Fruit fly (Drosophila melanogaster) whole organism, wandering third instar larva: ENCODE measurements around the gene CG12057.

Source experiments
- CG32264 ChIP-seq: fragments of 200-800 bp; sonication (Bioruptor generic); optimal IDR thresholded peaks from 2 replicates; lab custom pipeline; 2016; ENCODE audit warnings: missing biosample characterization, missing genetic modification characterization
- CG9705 ChIP-seq: fragments of 200-800 bp; sonication (Bioruptor generic); optimal IDR thresholded peaks from 2 replicates; lab custom pipeline; 2018; ENCODE audit warnings: missing biosample characterization, mild to moderate bottlenecking, missing genetic modification characterization
- CrebA ChIP-seq: fragments of 200-800 bp; sonication (Bioruptor generic); optimal IDR thresholded peaks from 2 replicates; lab custom pipeline; 2016; ENCODE audit warnings: missing biosample characterization, mild to moderate bottlenecking, missing genetic modification characterization, borderline replicate concordance
- Dfd ChIP-seq: fragments of >200 bp; optimal IDR thresholded peaks from 2 replicates; lab custom pipeline; 2017; ENCODE audit warnings: missing biosample characterization, missing genetic modification characterization
- Dif ChIP-seq: fragments of 200-275, 200-300 bp; sonication (Bioruptor generic); optimal IDR thresholded peaks from 2 replicates; lab custom pipeline; 2018; ENCODE audit warnings: missing biosample characterization, missing genetic modification characterization; ENCODE audit not compliant: partially characterized antibody
- GATAd ChIP-seq: sonication (Bioruptor generic); optimal IDR thresholded peaks from 2 replicates; lab custom pipeline; 2016; ENCODE audit warnings: missing biosample characterization, missing genetic modification characterization
- HLH106 ChIP-seq: fragments of 200-800 bp; optimal IDR thresholded peaks from 3 replicates; lab custom pipeline; 2019; ENCODE audit warnings: missing biosample characterization, mild to moderate bottlenecking, missing genetic modification characterization, moderate library complexity
- Hnf4 ChIP-seq: fragments of 200-800 bp; sonication (Bioruptor generic); optimal IDR thresholded peaks from 2 replicates; lab custom pipeline; 2016; ENCODE audit warnings: missing biosample characterization, mild to moderate bottlenecking, missing genetic modification characterization
- Hr78 ChIP-seq: fragments of >200 bp; optimal IDR thresholded peaks from 2 replicates; lab custom pipeline; 2017; ENCODE audit warnings: missing biosample characterization, missing genetic modification characterization
- Hr83 ChIP-seq: fragments of 200-300 bp; sonication (Bioruptor generic); optimal IDR thresholded peaks from 2 replicates; lab custom pipeline; 2016; ENCODE audit warnings: missing biosample characterization, mild to moderate bottlenecking, missing genetic modification characterization, moderate library complexity; ENCODE audit not compliant: poor library complexity, severe bottlenecking
- Jra ChIP-seq: sonication (Bioruptor generic); optimal IDR thresholded peaks from 2 replicates; lab custom pipeline; 2016; ENCODE audit warnings: missing biosample characterization, missing genetic modification characterization
- Mio ChIP-seq: sonication (Bioruptor generic); optimal IDR thresholded peaks from 2 replicates; lab custom pipeline; 2016; ENCODE audit warnings: missing biosample characterization, missing genetic modification characterization
- N ChIP-seq: fragments of >200 bp; optimal IDR thresholded peaks from 2 replicates; lab custom pipeline; 2018; ENCODE audit warnings: missing biosample characterization, missing external identifiers, missing genetic modification characterization
- OdsH ChIP-seq: fragments of 200-800 bp; sonication (Bioruptor generic); optimal IDR thresholded peaks from 2 replicates; lab custom pipeline; 2016; ENCODE audit warnings: missing biosample characterization, mild to moderate bottlenecking, missing genetic modification characterization
- Rel ChIP-seq, 2 experiments: fragments of 200-800 bp; sonication (Bioruptor generic) in 1 of 2; optimal IDR thresholded peaks; 2 replicates in 1 of 2; 3 replicates in 1 of 2; lab custom pipeline; 2016 to 2019; ENCODE audit warnings: mild to moderate bottlenecking in 2 of 2, missing biosample characterization in 2 of 2, missing genetic modification characterization in 2 of 2, moderate library complexity in 1 of 2
- Sp1 ChIP-seq: fragments of 200-800 bp; sonication (Bioruptor generic); optimal IDR thresholded peaks from 3 replicates; lab custom pipeline; 2019; ENCODE audit warnings: missing biosample characterization, mild to moderate bottlenecking, missing genetic modification characterization, moderate library complexity
- Vsx2 ChIP-seq: fragments of 200-300, 225-300 bp; sonication (Bioruptor generic); optimal IDR thresholded peaks from 2 replicates; lab custom pipeline; 2018; ENCODE audit warnings: missing biosample characterization, missing genetic modification characterization; ENCODE audit not compliant: partially characterized antibody
- br ChIP-seq: fragments of 200-800 bp; sonication (Bioruptor generic); optimal IDR thresholded peaks from 2 replicates; lab custom pipeline; 2016; ENCODE audit warnings: missing biosample characterization, missing genetic modification characterization
- brk ChIP-seq: fragments of 200-800 bp; sonication (Bioruptor generic); optimal IDR thresholded peaks from 2 replicates; lab custom pipeline; 2016; ENCODE audit warnings: missing biosample characterization, mild to moderate bottlenecking, missing genetic modification characterization
- dl ChIP-seq, 2 experiments: fragments of 175-275, 200-275 bp in 1 of 2; fragments of 200-275 bp in 1 of 2; sonication (Bioruptor generic); optimal IDR thresholded peaks; lab custom pipeline; 2018; ENCODE audit warnings: mild to moderate bottlenecking in 2 of 2, missing biosample characterization in 2 of 2, missing genetic modification characterization in 2 of 2, moderate library complexity in 2 of 2; ENCODE audit not compliant: partially characterized antibody in 2 of 2, insufficient read depth in 1 of 2
- dmrt93B ChIP-seq: fragments of 200-800 bp; sonication (Bioruptor generic); optimal IDR thresholded peaks from 2 replicates; lab custom pipeline; 2018; ENCODE audit warnings: missing biosample characterization, mild to moderate bottlenecking, missing genetic modification characterization
- dsf ChIP-seq: sonication (Bioruptor generic); optimal IDR thresholded peaks from 2 replicates; lab custom pipeline; 2016; ENCODE audit warnings: missing biosample characterization, missing genetic modification characterization, borderline replicate concordance
- ey ChIP-seq: fragments of 200-800 bp; sonication (Bioruptor generic); optimal IDR thresholded peaks from 2 replicates; lab custom pipeline; 2016; ENCODE audit warnings: missing biosample characterization, missing genetic modification characterization
- foxo ChIP-seq, 2 experiments: fragments of 200-800 bp; sonication (Bioruptor generic); optimal IDR thresholded peaks; 2 replicates in 1 of 2; 3 replicates in 1 of 2; lab custom pipeline; 2016 to 2017; ENCODE audit warnings: missing biosample characterization in 2 of 2, missing genetic modification characterization in 2 of 2
- fru ChIP-seq: fragments of 200-800 bp; sonication (Bioruptor generic); optimal IDR thresholded peaks from 3 replicates; lab custom pipeline; 2016; ENCODE audit warnings: missing biosample characterization, mild to moderate bottlenecking, missing genetic modification characterization
- h ChIP-seq: fragments of 200-800 bp; sonication (Bioruptor generic); optimal IDR thresholded peaks from 3 replicates; lab custom pipeline; 2016; ENCODE audit warnings: missing biosample characterization, mild to moderate bottlenecking, missing genetic modification characterization
- jim ChIP-seq: fragments of 175-275, 200-325 bp; sonication (Bioruptor generic); optimal IDR thresholded peaks from 2 replicates; lab custom pipeline; 2016; ENCODE audit warnings: missing biosample characterization, mild to moderate bottlenecking, missing genetic modification characterization
- lola ChIP-seq: fragments of >200 bp; optimal IDR thresholded peaks from 2 replicates; lab custom pipeline; 2017; ENCODE audit warnings: missing biosample characterization, missing genetic modification characterization
- pan ChIP-seq: fragments of >200 bp; optimal IDR thresholded peaks from 2 replicates; lab custom pipeline; 2017
- psq ChIP-seq: fragments of 200-800 bp; sonication (Bioruptor generic); optimal IDR thresholded peaks from 3 replicates; lab custom pipeline; 2017; ENCODE audit warnings: missing biosample characterization, mild to moderate bottlenecking, missing genetic modification characterization, moderate library complexity
- rgr ChIP-seq: fragments of 200-800 bp; sonication (Bioruptor generic); optimal IDR thresholded peaks from 3 replicates; lab custom pipeline; 2016; ENCODE audit warnings: missing biosample characterization, mild to moderate bottlenecking, missing genetic modification characterization
- sage ChIP-seq: fragments of 200-800 bp; sonication (Bioruptor generic); optimal IDR thresholded peaks from 2 replicates; lab custom pipeline; 2016; ENCODE audit warnings: missing biosample characterization, mild to moderate bottlenecking, missing genetic modification characterization
- tai ChIP-seq: sonication (Bioruptor generic); optimal IDR thresholded peaks from 2 replicates; lab custom pipeline; 2016; ENCODE audit warnings: missing biosample characterization, missing genetic modification characterization
- usp ChIP-seq: fragments of >200 bp; optimal IDR thresholded peaks from 2 replicates; lab custom pipeline; 2017; ENCODE audit warnings: missing biosample characterization, missing genetic modification characterization
- woc ChIP-seq: sonication (Bioruptor generic); optimal IDR thresholded peaks from 2 replicates; lab custom pipeline; 2016; ENCODE audit warnings: missing biosample characterization, mild to moderate bottlenecking, missing genetic modification characterization

The CG12057 gene

DNA sequence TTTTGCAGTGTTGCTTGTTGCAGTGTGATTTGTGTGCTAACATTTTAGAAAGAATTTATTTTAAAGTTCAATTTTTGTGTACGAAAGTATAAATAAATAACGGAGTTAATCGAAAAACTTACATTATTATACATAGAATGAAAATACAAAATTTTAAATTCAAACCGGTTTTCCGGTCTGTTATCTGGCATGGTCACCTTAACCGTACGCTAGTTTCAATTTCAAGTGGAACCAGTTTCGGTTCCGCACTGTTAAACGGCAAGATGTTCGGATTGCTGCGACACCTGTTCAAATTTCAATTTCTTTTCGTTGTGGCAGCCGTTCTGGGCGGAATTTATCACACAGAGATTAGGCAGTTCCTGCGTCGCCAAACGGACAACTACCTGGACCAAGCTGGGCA lies 972 bp downstream of the CG12057 start, which contains the start of gene CG12056:
TSS of gene CG12056 (plus strand) at position 241 of the 400 bp plus-strand sequence.
- TF ChIP-seq CG9705: no peak
- TF ChIP-seq woc (GFP tag; lab: Kevin White, UChicago): no peak
- no peak for TF ChIP-seq psq (GFP tag; lab: Kevin White, UChicago)
- no peak for TF ChIP-seq dmrt93B (GFP tag; lab: Kevin White, UChicago)
- TF ChIP-seq Mio (GFP tag; lab: Kevin White, UChicago): no peak
- TF ChIP-seq Jra (GFP tag; lab: Kevin White, UChicago): no peak
- TF ChIP-seq HLH106 (tag; lab: Kevin White, UChicago): no peak
- TF ChIP-seq Dif (GFP tag; lab: Kevin White, UChicago): no peak
- TF ChIP-seq tai: no peak
- TF ChIP-seq Sp1 (GFP tag; lab: Kevin White, UChicago): no peak
- no peak for TF ChIP-seq GATAd (GFP tag; lab: Kevin White, UChicago)

DNA sequence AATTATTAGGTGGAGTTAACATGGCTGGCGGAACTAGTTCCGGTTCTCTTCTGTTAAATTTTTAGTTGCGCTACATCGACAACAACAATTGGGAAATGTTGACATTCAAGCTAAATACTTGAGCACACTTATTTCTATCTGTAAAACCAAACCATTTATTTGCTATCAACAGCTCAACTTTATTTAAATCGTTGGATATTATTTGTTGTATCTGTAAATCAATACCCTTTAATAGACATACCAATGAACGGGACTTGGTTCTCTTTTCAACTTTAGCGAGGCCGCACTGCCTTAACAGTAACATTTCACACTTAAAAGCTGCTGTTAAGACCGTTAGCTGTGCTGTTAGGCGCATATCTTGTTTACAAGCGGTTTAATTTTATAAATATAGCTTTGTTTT lies 2.1 kb downstream of the CG12057 start, which contains the start of gene CG12106:
TSS of gene CG12106 (plus strand) at position 295 of the 400 bp plus-strand sequence.
- TF ChIP-seq HLH106 (tag; lab: Kevin White, UChicago) (peak; percentile 75), jim (GFP tag; lab: Kevin White, UChicago) (no peak), br (GFP tag; lab: Kevin White, UChicago) (peak; percentile 58), ey (GFP tag; lab: Kevin White, UChicago) (peak; percentile 52), Vsx2 (GFP tag; lab: Kevin White, UChicago) (no peak), foxo (GFP tag; optimal IDR thresholded peaks at IDR 0.05; lab: Kevin White, UChicago) (peak in 1 of 2 experiments; percentile 63), h (GFP tag; lab: Kevin White, UChicago) (peak; percentile 48), dl (GFP tag; optimal IDR thresholded peaks at IDR 0.05; lab: Kevin White, UChicago; ENCODE audit: insufficient read depth in 1 of 2, partially characterized antibody in 2 of 2) (no peak), woc (GFP tag; lab: Kevin White, UChicago) (peak; percentile 61), rgr (GFP tag; lab: Kevin White, UChicago) (peak; percentile 58), OdsH (no peak), psq (GFP tag; lab: Kevin White, UChicago) (peak; percentile 8), usp (no peak), GATAd (GFP tag; lab: Kevin White, UChicago) (no peak), dmrt93B (GFP tag; lab: Kevin White, UChicago) (peak; percentile 34), fru (GFP tag; lab: Kevin White, UChicago) (peak; percentile 53), Sp1 (GFP tag; lab: Kevin White, UChicago) (peak; percentile 54), CG32264 (no peak), lola (GFP tag; lab: Kevin White, UChicago) (no peak), Rel (GFP tag; optimal IDR thresholded peaks at IDR 0.05; lab: Kevin White, UChicago) (no peak), Rel (tag; optimal IDR thresholded peaks at IDR 0.05; lab: Kevin White, UChicago) (peak; percentile 7), Hnf4 (peak; percentile 54), CG9705 (peak; percentile 49)

DNA sequence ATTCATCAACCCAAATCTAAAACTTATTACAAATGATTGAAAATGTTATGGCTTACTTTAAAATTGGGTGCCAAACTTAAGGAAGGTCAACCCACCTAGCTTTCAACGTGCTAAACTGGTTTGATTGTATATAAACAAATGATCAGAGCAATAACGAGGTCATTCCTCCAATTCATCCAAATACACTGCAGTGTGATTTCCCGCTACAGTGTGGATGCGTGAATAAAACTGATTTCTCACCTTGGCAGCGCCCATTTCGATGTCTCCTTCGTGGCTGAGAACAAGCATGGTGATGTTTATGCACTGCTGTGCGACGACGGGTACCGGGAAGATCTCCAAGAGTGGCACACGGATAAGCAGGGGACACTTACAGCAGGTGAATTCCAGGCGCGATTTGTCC lies 3.9 kb downstream of the CG12057 start:
- TF ChIP-seq fru (GFP tag; lab: Kevin White, UChicago) (no peak), ey (GFP tag; lab: Kevin White, UChicago) (no peak), rgr (GFP tag; lab: Kevin White, UChicago) (no peak), Hnf4 (no peak), Rel (GFP tag; optimal IDR thresholded peaks at IDR 0.05; lab: Kevin White, UChicago) (no peak), Rel (tag; optimal IDR thresholded peaks at IDR 0.05; lab: Kevin White, UChicago) (peak; percentile 92)

DNA sequence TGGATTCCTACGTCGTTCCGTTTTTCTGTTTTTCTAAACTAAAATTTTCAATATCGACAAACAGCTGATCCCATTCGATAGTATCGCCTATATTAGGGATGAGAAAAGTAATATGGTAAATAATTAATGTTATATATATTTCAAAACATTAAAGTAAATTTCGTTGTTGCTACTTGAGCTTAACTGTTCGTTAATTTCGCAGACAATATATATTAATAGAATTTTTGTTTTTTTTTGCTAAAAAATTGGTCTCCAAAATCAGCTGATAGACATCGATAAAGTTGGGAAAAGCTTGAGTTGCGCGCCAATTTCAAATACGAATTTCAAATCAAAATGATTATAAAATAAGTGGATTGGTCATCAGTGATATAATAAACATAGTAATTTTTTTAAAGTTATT lies 4.9 kb downstream of the CG12057 start, which contains the start of gene CG12118:
TSS of gene CG12118 (minus strand) at position 53 of the 400 bp plus-strand sequence.
- TF ChIP-seq N (GFP tag; lab: Kevin White, UChicago): no peak
- TF ChIP-seq br (GFP tag; lab: Kevin White, UChicago): peak; percentile 63
- TF ChIP-seq Rel (GFP tag; optimal IDR thresholded peaks at IDR 0.05; lab: Kevin White, UChicago): no peak
- TF ChIP-seq Rel (tag; optimal IDR thresholded peaks at IDR 0.05; lab: Kevin White, UChicago): peak; percentile 37
- no peak for TF ChIP-seq tai
- TF ChIP-seq GATAd (GFP tag; lab: Kevin White, UChicago): no peak
- TF ChIP-seq Jra (GFP tag; lab: Kevin White, UChicago): peak; percentile 73
- TF ChIP-seq OdsH: peak; percentile 79
- TF ChIP-seq Mio (GFP tag; lab: Kevin White, UChicago): no peak
- TF ChIP-seq sage (GFP tag; lab: Kevin White, UChicago): peak; percentile 81
- no peak for TF ChIP-seq brk (GFP tag; lab: Kevin White, UChicago)
- TF ChIP-seq dl (GFP tag; optimal IDR thresholded peaks at IDR 0.05; lab: Kevin White, UChicago; ENCODE audit: insufficient read depth in 1 of 2, partially characterized antibody in 2 of 2): no peak
- TF ChIP-seq woc (GFP tag; lab: Kevin White, UChicago): peak; percentile 61
- peak; percentile 81 for TF ChIP-seq Hnf4
- TF ChIP-seq psq (GFP tag; lab: Kevin White, UChicago): peak; percentile 73
- no peak for TF ChIP-seq lola (GFP tag; lab: Kevin White, UChicago)
- no peak for TF ChIP-seq Vsx2 (GFP tag; lab: Kevin White, UChicago)
- no peak for TF ChIP-seq Dif (GFP tag; lab: Kevin White, UChicago)
- TF ChIP-seq CrebA (GFP tag; lab: Kevin White, UChicago): no peak
- TF ChIP-seq ey (GFP tag; lab: Kevin White, UChicago): peak; percentile 59
- peak; percentile 74 for TF ChIP-seq HLH106 (tag; lab: Kevin White, UChicago)
- peak; percentile 66 for TF ChIP-seq dsf (GFP tag; lab: Kevin White, UChicago)
- peak; percentile 85 for TF ChIP-seq rgr (GFP tag; lab: Kevin White, UChicago)
- peak; percentile 77 for TF ChIP-seq fru (GFP tag; lab: Kevin White, UChicago)
- TF ChIP-seq Hr78 (GFP tag; lab: Kevin White, UChicago): no peak
- TF ChIP-seq pan: no peak
- peak; percentile 55 for TF ChIP-seq Hr83 (GFP tag; lab: Kevin White, UChicago)
- TF ChIP-seq Sp1 (GFP tag; lab: Kevin White, UChicago): peak; percentile 69
- peak; percentile 36 for TF ChIP-seq dmrt93B (GFP tag; lab: Kevin White, UChicago)
- peak; percentile 44 for TF ChIP-seq CG9705
- TF ChIP-seq jim (GFP tag; lab: Kevin White, UChicago): no peak
- TF ChIP-seq CG32264: no peak
- no peak for TF ChIP-seq Dfd (GFP tag; lab: Kevin White, UChicago)
- peak in 1 of 2 experiments; percentile 83 for TF ChIP-seq foxo (GFP tag; optimal IDR thresholded peaks at IDR 0.05; lab: Kevin White, UChicago)
- TF ChIP-seq usp: no peak
